Fruit fly (Drosophila melanogaster): Measurements from ENCODE around the gene Nasp.
A peak's percentile ranks its signal among the peaks of the same experiment; 100 is the strongest.

Gene Nasp

DNA sequence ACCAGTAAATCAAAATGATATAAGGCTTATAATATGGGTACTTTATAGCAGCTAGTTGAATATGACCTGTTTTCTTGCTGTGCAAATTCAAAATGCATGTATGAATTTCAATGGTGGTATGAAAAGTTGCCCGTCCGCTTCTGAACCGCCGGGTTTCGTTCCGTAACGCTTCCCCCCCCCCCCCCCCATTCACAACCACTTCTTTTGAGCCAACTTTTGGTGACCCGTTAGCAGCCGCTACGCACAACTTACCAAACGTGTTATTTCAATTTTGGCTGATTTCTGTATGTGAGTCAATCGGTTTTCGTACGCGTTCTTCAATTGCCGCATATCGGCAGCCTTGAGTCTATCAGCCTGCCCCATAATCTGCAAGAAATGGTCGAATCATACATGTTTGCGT lies 46.1 kb downstream of the Nasp start:
- TF ChIP-seq jim (GFP tag; optimal IDR thresholded peaks at IDR 0.05), result no peak
- no peak for TF ChIP-seq psq (GFP tag; optimal IDR thresholded peaks at IDR 0.05)
- peak in 1 of 2 experiments; percentile 0 for TF ChIP-seq foxo (GFP tag; optimal IDR thresholded peaks at IDR 0.05)

DNA sequence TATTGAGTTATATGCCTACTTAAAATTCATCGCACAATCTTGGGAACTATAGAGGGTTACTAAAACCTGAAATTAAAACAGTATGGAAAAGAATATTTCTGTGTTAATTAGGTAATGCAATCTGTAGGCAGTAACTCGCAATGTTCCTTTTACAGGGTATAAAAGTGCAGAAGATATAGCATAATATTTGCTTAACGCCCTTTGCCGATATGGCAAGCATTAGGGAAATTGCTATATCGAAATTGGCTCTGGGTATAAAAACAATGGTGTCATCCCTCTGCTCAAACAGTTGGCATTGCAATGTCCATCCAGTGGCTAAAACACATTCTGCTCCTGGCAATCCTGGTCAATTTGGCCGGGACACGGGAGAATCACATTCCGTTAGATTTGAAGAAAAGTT lies 46.8 kb downstream of the Nasp start, which contains the start of gene Ir85a:
Gene Ir85a, plus strand, starts transcription at position 301 of the 400 bp plus-strand sequence.
- no peak for TF ChIP-seq Jra (GFP tag; optimal IDR thresholded peaks at IDR 0.05)
- TF ChIP-seq jim (GFP tag; optimal IDR thresholded peaks at IDR 0.05), result no peak
- no peak for TF ChIP-seq CG32264 (GFP tag; optimal IDR thresholded peaks at IDR 0.05)
- TF ChIP-seq Hr78 (GFP tag; optimal IDR thresholded peaks at IDR 0.05), result no peak
- no peak for TF ChIP-seq pan (optimal IDR thresholded peaks at IDR 0.05)
- no peak for TF ChIP-seq psq (GFP tag; optimal IDR thresholded peaks at IDR 0.05)
- TF ChIP-seq CrebA (GFP tag; optimal IDR thresholded peaks at IDR 0.05; ENCODE audit: borderline replicate concordance), result no peak
- TF ChIP-seq Rel (GFP tag; optimal IDR thresholded peaks at IDR 0.05), result no peak
- no peak for TF ChIP-seq Rel (tag; optimal IDR thresholded peaks at IDR 0.05)
- no peak for TF ChIP-seq foxo (GFP tag; optimal IDR thresholded peaks at IDR 0.05)
- TF ChIP-seq woc (GFP tag; optimal IDR thresholded peaks at IDR 0.05), result no peak
- TF ChIP-seq Hr83 (GFP tag; optimal IDR thresholded peaks at IDR 0.05; ENCODE audit: poor library complexity, severe bottlenecking), result no peak
- TF ChIP-seq dsf (GFP tag; optimal IDR thresholded peaks at IDR 0.05; ENCODE audit: borderline replicate concordance), result no peak

DNA sequence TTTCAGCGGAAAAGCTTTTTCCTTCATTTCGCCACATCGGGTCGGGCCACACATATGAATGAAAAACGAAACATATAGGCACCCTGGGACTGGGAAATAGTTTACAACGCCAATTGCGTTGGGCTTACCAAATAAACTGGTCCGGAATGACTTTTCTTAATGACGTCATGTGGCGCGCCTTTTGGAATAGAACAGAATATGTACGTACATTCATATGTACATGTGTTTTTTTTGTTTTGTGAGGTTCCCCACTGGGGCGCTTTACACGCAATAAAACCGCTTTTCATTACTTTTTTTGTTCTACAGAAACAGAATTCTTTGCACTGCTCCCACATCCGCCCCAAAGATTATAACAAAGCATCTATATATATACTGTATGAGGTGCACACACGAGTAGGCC lies 50.7 kb downstream of the Nasp start:
- no peak for TF ChIP-seq br (GFP tag; optimal IDR thresholded peaks at IDR 0.05)
- TF ChIP-seq usp (GFP tag; optimal IDR thresholded peaks at IDR 0.05), result no peak
- no peak for TF ChIP-seq GATAd (GFP tag; optimal IDR thresholded peaks at IDR 0.05)
- TF ChIP-seq Vsx2 (GFP tag; optimal IDR thresholded peaks at IDR 0.05; ENCODE audit: partially characterized antibody), result no peak
- TF ChIP-seq Myc (optimal IDR thresholded peaks at IDR 0.05), result no peak
- no peak for TF ChIP-seq psq (GFP tag; optimal IDR thresholded peaks at IDR 0.05)
- no peak for TF ChIP-seq pan (optimal IDR thresholded peaks at IDR 0.05)
- TF ChIP-seq Mio (GFP tag; optimal IDR thresholded peaks at IDR 0.05), result no peak
- TF ChIP-seq Jra (GFP tag; optimal IDR thresholded peaks at IDR 0.05), result no peak
- TF ChIP-seq Dfd (GFP tag; optimal IDR thresholded peaks at IDR 0.05), result no peak
- TF ChIP-seq lola (GFP tag; optimal IDR thresholded peaks at IDR 0.05), result no peak
- no peak for TF ChIP-seq ey (GFP tag; optimal IDR thresholded peaks at IDR 0.05)
- no peak for TF ChIP-seq Rel (GFP tag; optimal IDR thresholded peaks at IDR 0.05)
- TF ChIP-seq Rel (tag; optimal IDR thresholded peaks at IDR 0.05), result no peak
- no peak for TF ChIP-seq Hr83 (GFP tag; optimal IDR thresholded peaks at IDR 0.05; ENCODE audit: poor library complexity, severe bottlenecking)
- no peak for TF ChIP-seq jim (GFP tag; optimal IDR thresholded peaks at IDR 0.05)

DNA sequence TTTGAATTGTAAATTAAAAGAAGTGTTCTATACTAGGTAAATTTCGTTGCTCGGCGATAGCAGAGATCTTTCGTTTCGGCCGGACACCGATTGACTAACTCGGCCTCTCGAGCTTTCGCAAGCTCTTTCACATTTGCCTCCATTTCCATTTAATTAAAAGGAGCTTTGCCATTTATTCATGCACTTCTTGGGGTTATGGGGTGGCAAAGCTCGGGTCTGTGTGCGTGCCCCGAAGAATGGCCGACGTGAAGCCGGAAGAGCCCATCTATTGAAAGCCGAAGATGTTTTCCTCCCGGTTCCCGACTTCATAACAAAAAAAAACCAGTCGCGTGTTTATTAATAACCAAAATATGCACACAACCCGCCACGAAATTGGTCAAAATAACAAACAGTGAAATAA lies 52.3 kb downstream of the Nasp start:
- TF ChIP-seq Hnf4 (GFP tag; optimal IDR thresholded peaks at IDR 0.05) (no peak), tai (GFP tag; optimal IDR thresholded peaks at IDR 0.05) (no peak), Abd-B (GFP tag; optimal IDR thresholded peaks at IDR 0.05) (no peak), Hr83 (GFP tag; optimal IDR thresholded peaks at IDR 0.05; ENCODE audit: poor library complexity, severe bottlenecking) (no peak), Dfd (GFP tag; optimal IDR thresholded peaks at IDR 0.05) (no peak), Sp1 (GFP tag; optimal IDR thresholded peaks at IDR 0.05) (no peak)

DNA sequence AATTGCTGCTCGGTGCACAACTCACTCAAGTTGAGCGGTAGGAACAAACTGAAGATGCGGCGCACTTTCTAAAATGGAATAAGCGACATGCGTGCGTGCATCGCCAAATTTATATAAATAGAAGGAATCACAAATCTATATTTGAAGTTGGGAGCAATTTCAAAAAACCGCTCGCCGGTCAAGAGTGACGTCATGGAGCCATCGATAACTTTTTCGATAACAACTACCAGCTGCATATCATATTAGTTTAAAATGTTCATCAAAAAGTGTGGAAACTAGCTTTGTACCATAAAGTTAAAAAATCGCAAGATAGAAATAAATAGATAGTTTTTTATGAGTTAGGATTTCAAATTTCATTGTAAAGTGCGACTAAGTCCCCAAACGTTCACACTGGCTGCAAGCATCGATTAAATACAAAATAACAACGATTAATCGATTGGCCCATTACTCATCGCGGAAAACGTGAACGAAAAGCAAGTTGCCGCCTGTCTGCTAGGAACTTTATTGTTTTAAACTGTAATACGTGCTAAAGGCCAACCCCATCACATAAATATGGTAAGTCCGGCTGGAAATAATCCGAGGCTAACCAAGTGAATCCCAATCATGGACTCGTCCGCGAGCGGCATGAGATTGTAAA lies 53.6 kb downstream of the Nasp start, which contains the start of the genes Pif1A, Pif1B and CCT7:
Gene Pif1A, minus strand, starts transcription at position 51 of the 637 bp plus-strand sequence.
Gene Pif1B, minus strand, starts transcription at position 51 of the 637 bp plus-strand sequence.
Gene CCT7, plus strand, starts transcription at position 439 of the 637 bp plus-strand sequence.
- TF ChIP-seq br (GFP tag; optimal IDR thresholded peaks at IDR 0.05), result no peak
- TF ChIP-seq Hnf4 (GFP tag; optimal IDR thresholded peaks at IDR 0.05), result peak; percentile 50
- TF ChIP-seq jim (GFP tag; optimal IDR thresholded peaks at IDR 0.05), result no peak
- no peak for TF ChIP-seq Vsx2 (GFP tag; optimal IDR thresholded peaks at IDR 0.05; ENCODE audit: partially characterized antibody)
- no peak for TF ChIP-seq CrebA (GFP tag; optimal IDR thresholded peaks at IDR 0.05; ENCODE audit: borderline replicate concordance)
- TF ChIP-seq Myc (optimal IDR thresholded peaks at IDR 0.05), result peak; percentile 33
- no peak for TF ChIP-seq woc (GFP tag; optimal IDR thresholded peaks at IDR 0.05)
- no peak for TF ChIP-seq Dif (GFP tag; optimal IDR thresholded peaks at IDR 0.05; ENCODE audit: partially characterized antibody)
- TF ChIP-seq Hr78 (GFP tag; optimal IDR thresholded peaks at IDR 0.05), result no peak
- no peak for TF ChIP-seq Dfd (GFP tag; optimal IDR thresholded peaks at IDR 0.05)
- no peak for TF ChIP-seq CG9705 (GFP tag; optimal IDR thresholded peaks at IDR 0.05)
- TF ChIP-seq foxo (GFP tag; optimal IDR thresholded peaks at IDR 0.05), result no peak
- no peak for TF ChIP-seq Mio (GFP tag; optimal IDR thresholded peaks at IDR 0.05)
- no peak for TF ChIP-seq brk (GFP tag; optimal IDR thresholded peaks at IDR 0.05)
- peak; percentile 4 for TF ChIP-seq HLH106 (tag; optimal IDR thresholded peaks at IDR 0.05)
- TF ChIP-seq sv (GFP tag; optimal IDR thresholded peaks at IDR 0.05), result no peak
- peak; percentile 29 for TF ChIP-seq psq (GFP tag; optimal IDR thresholded peaks at IDR 0.05)
- TF ChIP-seq fru (GFP tag; optimal IDR thresholded peaks at IDR 0.05), result no peak
- TF ChIP-seq Sp1 (GFP tag; optimal IDR thresholded peaks at IDR 0.05), result peak; percentile 5
- TF ChIP-seq tai (GFP tag; optimal IDR thresholded peaks at IDR 0.05), result no peak
- peak; percentile 21 for TF ChIP-seq ey (GFP tag; optimal IDR thresholded peaks at IDR 0.05)
- TF ChIP-seq usp (GFP tag; optimal IDR thresholded peaks at IDR 0.05), result no peak
- TF ChIP-seq OdsH (GFP tag; optimal IDR thresholded peaks at IDR 0.05), result peak; percentile 5
- no peak for TF ChIP-seq sage (GFP tag; optimal IDR thresholded peaks at IDR 0.05)
- TF ChIP-seq lola (GFP tag; optimal IDR thresholded peaks at IDR 0.05), result no peak
- TF ChIP-seq rgr (GFP tag; optimal IDR thresholded peaks at IDR 0.05), result peak; percentile 29
- peak; percentile 29 for TF ChIP-seq dsf (GFP tag; optimal IDR thresholded peaks at IDR 0.05; ENCODE audit: borderline replicate concordance)
- TF ChIP-seq Rel (GFP tag; optimal IDR thresholded peaks at IDR 0.05), result no peak
- peak; percentile 10 for TF ChIP-seq Rel (tag; optimal IDR thresholded peaks at IDR 0.05)
- TF ChIP-seq h (GFP tag; optimal IDR thresholded peaks at IDR 0.05), result peak; percentile 43
- TF ChIP-seq Jra (GFP tag; optimal IDR thresholded peaks at IDR 0.05), result peak; percentile 86

All from whole organism, wandering third instar larva.